Fruit fly (Drosophila melanogaster) Kc167 (cell line): ENCODE results near the gene ras.
A peak's percentile ranks its signal among the peaks of the same experiment; 100 is the strongest.

Experiments
- Myc ChIP-seq: fragments of >200 bp; optimal IDR thresholded peaks from 2 replicates; lab custom pipeline; 2017; ENCODE audit warnings: missing external identifiers
- Sin3A ChIP-seq: fragments of >200 bp; optimal IDR thresholded peaks from 2 replicates; lab custom pipeline; 2018; ENCODE audit warnings: missing external identifiers
- h ChIP-seq: fragments of >200 bp; optimal IDR thresholded peaks from 3 replicates; lab custom pipeline; 2018; ENCODE audit warnings: missing external identifiers
- insv ChIP-seq: fragments of >200 bp; optimal IDR thresholded peaks from 3 replicates; lab custom pipeline; 2018; ENCODE audit warnings: missing external identifiers
- psq ChIP-seq: fragments of >200 bp; optimal IDR thresholded peaks from 2 replicates; lab custom pipeline; 2017; ENCODE audit warnings: missing external identifiers
- ttk ChIP-seq: sonication (Bioruptor generic); optimal IDR thresholded peaks from 2 replicates; lab custom pipeline; 2017; ENCODE audit warnings: missing external identifiers

The ras gene

DNA sequence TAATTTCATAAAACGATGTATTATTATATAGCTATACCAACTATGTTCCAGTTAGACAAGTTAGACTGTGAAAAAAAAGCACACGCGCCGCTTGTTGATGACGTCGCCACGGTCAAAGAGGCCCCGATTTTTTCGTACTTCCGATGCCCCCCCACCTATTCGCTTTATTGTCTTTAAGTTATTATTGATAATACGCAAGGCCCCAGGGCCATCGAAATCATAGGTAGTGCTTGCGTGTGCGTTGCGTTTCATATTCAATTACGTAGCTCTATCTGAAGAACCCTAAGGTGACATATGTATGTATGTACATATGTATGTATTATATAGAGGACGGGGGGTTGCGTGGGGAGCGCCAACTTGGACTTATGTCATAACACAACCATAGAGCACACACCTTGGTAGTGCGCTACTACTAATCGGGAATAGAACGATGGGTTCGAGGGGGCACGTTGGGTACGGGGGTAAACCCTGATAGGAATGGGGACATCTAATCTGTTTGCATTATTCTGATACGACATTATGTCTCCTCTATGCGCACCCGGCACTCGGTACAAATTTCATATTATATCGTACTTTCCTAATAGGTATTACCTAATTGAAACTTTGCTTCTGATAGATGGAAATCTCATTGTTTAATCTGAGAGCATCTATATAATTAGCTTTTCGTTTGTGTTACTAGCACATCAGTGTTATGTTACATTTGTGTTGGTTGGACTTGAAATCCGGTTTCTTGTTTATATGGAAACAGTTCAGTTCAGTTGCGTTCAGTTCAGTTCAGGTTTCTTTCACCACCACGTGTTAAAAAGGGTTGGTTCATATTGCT, 4.5 kb upstream of the ras start:
- no peak for TF ChIP-seq psq (lab: Kevin White, UChicago)
- no peak for TF ChIP-seq h (lab: Kevin White, UChicago)
- TF ChIP-seq insv (lab: Kevin White, UChicago), result no peak
- TF ChIP-seq Sin3A (lab: Kevin White, UChicago), result no peak
- no peak for TF ChIP-seq Myc (lab: Kevin White, UChicago)
- TF ChIP-seq ttk (lab: Kevin White, UChicago), result no peak

DNA sequence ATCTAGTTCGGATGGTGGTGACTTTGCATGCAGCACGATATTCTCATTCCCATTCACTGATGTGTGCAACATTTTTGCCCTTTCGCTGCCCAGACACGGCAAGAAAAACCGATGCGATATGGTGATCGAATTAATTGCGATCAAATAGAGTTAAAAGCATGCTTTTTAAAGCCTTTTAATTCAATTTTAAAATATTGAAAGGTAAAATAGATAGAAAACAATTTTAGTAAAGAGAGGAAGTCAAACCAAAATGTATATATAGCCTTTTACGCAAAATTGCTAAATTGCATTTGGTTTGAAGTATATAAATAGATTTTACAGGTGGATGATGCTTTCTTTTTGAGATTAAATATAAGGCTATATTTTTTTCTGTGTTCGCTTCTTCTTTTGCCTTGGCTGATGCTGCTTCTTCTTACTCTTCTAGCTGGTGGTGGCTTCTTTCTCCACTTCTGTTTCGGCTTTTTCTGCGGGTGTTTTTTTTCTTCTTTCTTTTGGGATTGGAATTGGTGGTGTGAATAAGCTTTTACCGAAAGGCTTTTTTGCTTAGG, 3.3 kb upstream of the ras start:
- TF ChIP-seq insv (lab: Kevin White, UChicago) (no peak), ttk (lab: Kevin White, UChicago) (no peak), Myc (lab: Kevin White, UChicago) (no peak), Sin3A (lab: Kevin White, UChicago) (no peak), h (lab: Kevin White, UChicago) (no peak), psq (lab: Kevin White, UChicago) (no peak)

- TF ChIP-seq ttk (lab: Kevin White, UChicago) (no peak), h (lab: Kevin White, UChicago) (no peak), insv (lab: Kevin White, UChicago) (no peak), Sin3A (lab: Kevin White, UChicago) (no peak), psq (lab: Kevin White, UChicago) (peak; percentile 9), Myc (lab: Kevin White, UChicago) (no peak)
These were observed 2.3 kb upstream of the ras start for dm6 chrX:10741754-10742577.

dm6 chrX:10742578-10742976, 1.7 kb upstream of the ras start:
- TF ChIP-seq Sin3A (lab: Kevin White, UChicago), result no peak
- TF ChIP-seq ttk (lab: Kevin White, UChicago), result no peak
- TF ChIP-seq Myc (lab: Kevin White, UChicago), result no peak
- TF ChIP-seq insv (lab: Kevin White, UChicago), result no peak
- TF ChIP-seq psq (lab: Kevin White, UChicago), result no peak
- TF ChIP-seq h (lab: Kevin White, UChicago), result no peak

dm6 chrX:10743825-10744224, 477 bp upstream of the ras start:
- TF ChIP-seq insv (lab: Kevin White, UChicago) (no peak), h (lab: Kevin White, UChicago) (no peak), ttk (lab: Kevin White, UChicago) (no peak), Sin3A (lab: Kevin White, UChicago) (no peak), psq (lab: Kevin White, UChicago) (no peak), Myc (lab: Kevin White, UChicago) (no peak)

DNA sequence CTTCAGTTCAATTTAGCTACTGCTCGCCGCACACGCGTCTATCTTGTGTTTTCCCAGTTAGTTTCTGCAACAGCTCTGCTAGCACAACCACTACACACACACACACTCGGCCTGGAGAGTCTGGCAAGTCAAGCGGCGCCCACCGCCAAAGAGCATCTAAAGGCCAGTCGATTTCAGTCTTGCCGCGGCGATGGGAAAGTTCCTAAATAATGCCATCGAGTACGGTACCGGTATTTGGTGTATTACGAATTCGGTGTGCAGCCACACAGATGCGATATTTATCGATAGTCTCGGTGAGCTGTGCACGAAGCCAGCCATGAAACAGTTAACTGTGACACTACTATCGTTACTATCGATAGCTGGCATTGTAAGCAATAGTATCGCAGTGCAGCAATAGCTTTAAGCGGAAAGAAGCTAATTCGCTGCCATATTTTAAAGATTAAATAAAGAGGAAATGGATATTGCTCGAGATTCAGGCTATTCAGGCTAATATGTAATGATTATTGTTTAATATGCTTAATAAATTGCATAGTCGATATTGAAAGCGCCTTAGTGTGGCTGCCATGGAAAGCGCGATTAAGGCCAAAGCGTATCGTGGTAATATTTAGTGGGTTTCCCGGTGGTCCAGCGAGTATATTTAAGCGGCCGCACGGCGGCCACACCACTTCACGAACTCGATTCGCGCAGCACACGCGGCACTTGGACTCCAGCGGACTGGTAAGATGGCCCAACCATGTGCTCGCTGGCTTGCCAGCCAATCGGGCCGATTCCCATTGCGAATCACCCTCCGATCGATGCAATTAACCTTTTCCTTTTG, 679 bp downstream of the ras start, which contains the start of gene stx:
Gene stx (minus strand): TSS at position 171 of the 817 bp plus-strand sequence.
- peak; percentile 3 for TF ChIP-seq insv (lab: Kevin White, UChicago)
- peak; percentile 100 for TF ChIP-seq Sin3A (lab: Kevin White, UChicago)
- TF ChIP-seq Myc (lab: Kevin White, UChicago), result no peak

dm6 chrX:10745590-10745953, 1.3 kb downstream of the ras start:
- no peak for TF ChIP-seq ttk (lab: Kevin White, UChicago)
- no peak for TF ChIP-seq h (lab: Kevin White, UChicago)
- TF ChIP-seq Sin3A (lab: Kevin White, UChicago), result no peak
- TF ChIP-seq insv (lab: Kevin White, UChicago), result no peak
- no peak for TF ChIP-seq psq (lab: Kevin White, UChicago)
- no peak for TF ChIP-seq Myc (lab: Kevin White, UChicago)

dm6 chrX:10748647-10749046, 4.3 kb downstream of the ras start:
- TF ChIP-seq h (lab: Kevin White, UChicago) (no peak), ttk (lab: Kevin White, UChicago) (no peak), Myc (lab: Kevin White, UChicago) (no peak), psq (lab: Kevin White, UChicago) (no peak), Sin3A (lab: Kevin White, UChicago) (no peak), insv (lab: Kevin White, UChicago) (no peak)

- no peak for TF ChIP-seq Sin3A (lab: Kevin White, UChicago)
- no peak for TF ChIP-seq h (lab: Kevin White, UChicago)
- TF ChIP-seq insv (lab: Kevin White, UChicago), result no peak
- no peak for TF ChIP-seq psq (lab: Kevin White, UChicago)
- TF ChIP-seq Myc (lab: Kevin White, UChicago), result no peak
- no peak for TF ChIP-seq ttk (lab: Kevin White, UChicago)
These were observed 6.4 kb downstream of the ras start for dm6 chrX:10750676-10751075.

DNA sequence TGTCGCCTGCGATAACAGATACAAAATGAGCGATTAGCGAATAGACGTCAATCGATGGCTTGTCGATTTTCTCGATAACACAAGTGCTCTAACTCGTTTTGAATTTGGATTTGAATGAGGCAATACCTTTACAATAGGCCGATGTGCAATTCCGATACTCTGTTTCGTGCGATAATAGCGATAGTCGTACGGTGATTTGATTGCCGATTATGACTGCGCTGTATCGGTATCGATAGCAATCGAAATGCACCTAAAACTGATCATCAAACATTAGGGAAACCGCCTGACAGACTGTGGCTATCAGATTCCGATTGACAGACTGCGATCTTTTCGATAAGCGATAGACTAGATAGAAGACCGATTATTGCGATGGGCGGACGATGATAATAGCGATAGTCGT, 7.5 kb downstream of the ras start:
- no peak for TF ChIP-seq insv (lab: Kevin White, UChicago)
- TF ChIP-seq ttk (lab: Kevin White, UChicago), result no peak
- TF ChIP-seq Myc (lab: Kevin White, UChicago), result no peak
- TF ChIP-seq Sin3A (lab: Kevin White, UChicago), result no peak
- no peak for TF ChIP-seq h (lab: Kevin White, UChicago)
- TF ChIP-seq psq (lab: Kevin White, UChicago), result no peak
